Fruit fly (Drosophila melanogaster) whole organism, embryonic: ENCODE results near the gene CG14840.
A peak's percentile ranks its signal among the peaks of the same experiment; 100 is the strongest.

ENCODE experiments used
- Atf3 ChIP-seq: fragments of 200-800 bp; sonication (Bioruptor generic); optimal IDR thresholded peaks from 3 replicates; lab custom pipeline; 2016; ENCODE audit warnings: missing biosample characterization, missing genetic modification characterization
- Atf6 ChIP-seq: fragments of 200-800 bp; sonication (Bioruptor generic); IDR thresholded peaks from 2 replicates; pipeline ENCODE4 v1.3.6; 2022; ENCODE audit warnings: missing biosample characterization, missing genetic modification characterization
- Awh ChIP-seq: fragments of 200-800 bp; sonication (Bioruptor generic); IDR thresholded peaks from 2 replicates; pipeline ENCODE4, ENCODE4 v1.3.6; 2022; ENCODE audit warnings: missing biosample characterization, missing genetic modification characterization
- CG10274 ChIP-seq: fragments of 200-800 bp; sonication (Bioruptor generic); optimal IDR thresholded peaks from 3 replicates; lab custom pipeline; 2017; ENCODE audit warnings: missing biosample characterization, mild to moderate bottlenecking, missing genetic modification characterization
- CG11093 ChIP-seq: fragments of 200-800 bp; sonication (Bioruptor generic); IDR thresholded peaks from 3 replicates; pipeline ENCODE4 v1.3.6; 2022; ENCODE audit warnings: missing biosample characterization, missing genetic modification characterization
- CG11504 ChIP-seq: fragments of 200-800 bp; sonication (Bioruptor generic); optimal IDR thresholded peaks from 3 replicates; lab custom pipeline; 2019; ENCODE audit warnings: missing biosample characterization, mild to moderate bottlenecking, missing genetic modification characterization, moderate library complexity
- CG12071 ChIP-seq: fragments of 200-800 bp; sonication (Bioruptor generic); optimal IDR thresholded peaks from 3 replicates; lab custom pipeline; 2018; ENCODE audit warnings: missing biosample characterization, mild to moderate bottlenecking, missing genetic modification characterization
- CG13287 ChIP-seq: fragments of 200-800 bp; sonication (Bioruptor generic); IDR thresholded peaks from 2 replicates; pipeline ENCODE4 v1.3.6; 2022; ENCODE audit warnings: missing biosample characterization, missing genetic modification characterization; ENCODE audit not compliant: partially characterized antibody
- CG13775 ChIP-seq: fragments of 200-800 bp; sonication (Bioruptor generic); optimal IDR thresholded peaks from 3 replicates; lab custom pipeline; 2017; ENCODE audit warnings: missing biosample characterization, mild to moderate bottlenecking, missing genetic modification characterization
- CG14965 ChIP-seq: fragments of 200-800 bp; sonication (Bioruptor generic); optimal IDR thresholded peaks from 2 replicates; lab custom pipeline; 2016; ENCODE audit warnings: missing biosample characterization, missing genetic modification characterization, borderline replicate concordance
- CG15479 ChIP-seq: fragments of 200-800 bp; sonication (Bioruptor generic); optimal IDR thresholded peaks from 3 replicates; lab custom pipeline; 2019; ENCODE audit warnings: missing biosample characterization, mild to moderate bottlenecking, missing genetic modification characterization, moderate library complexity
- CG15514 ChIP-seq: fragments of 200-800 bp; sonication (Bioruptor generic); optimal IDR thresholded peaks from 3 replicates; lab custom pipeline; 2017; ENCODE audit warnings: missing biosample characterization, missing genetic modification characterization, mild to moderate bottlenecking, moderate library complexity, missing genetic modification reagents
- CG1603 ChIP-seq: fragments of 200-800 bp; sonication (Bioruptor generic); optimal IDR thresholded peaks from 2 replicates; lab custom pipeline; 2019; ENCODE audit warnings: missing biosample characterization, mild to moderate bottlenecking, missing genetic modification characterization, moderate library complexity
- CG1647 ChIP-seq: fragments of 200-800 bp; sonication (Bioruptor generic); optimal IDR thresholded peaks from 3 replicates; lab custom pipeline; 2016; ENCODE audit warnings: missing biosample characterization, missing genetic modification characterization
- CG17359 ChIP-seq: fragments of 200-800 bp; sonication (Bioruptor generic); optimal IDR thresholded peaks from 3 replicates; lab custom pipeline; 2018; ENCODE audit warnings: missing biosample characterization, mild to moderate bottlenecking, missing genetic modification characterization, moderate library complexity
- CG17802 ChIP-seq: fragments of 200-800 bp; sonication (Bioruptor generic); optimal IDR thresholded peaks from 2 replicates; lab custom pipeline; 2018; ENCODE audit warnings: missing biosample characterization, mild to moderate bottlenecking, missing genetic modification characterization, moderate library complexity
- CG17829 ChIP-seq: fragments of 200-800 bp; optimal IDR thresholded peaks from 2 replicates; lab custom pipeline; 2019; ENCODE audit warnings: missing biosample characterization, mild to moderate bottlenecking, missing genetic modification characterization, moderate library complexity
- CG2120 ChIP-seq: fragments of 200-800 bp; sonication (Bioruptor generic); optimal IDR thresholded peaks from 3 replicates; lab custom pipeline; 2016; ENCODE audit warnings: missing biosample characterization, missing genetic modification characterization
- CG2202 ChIP-seq: fragments of 200-800 bp; sonication (Bioruptor generic); optimal IDR thresholded peaks from 2 replicates; lab custom pipeline; 2018; ENCODE audit warnings: missing biosample characterization, mild to moderate bottlenecking, missing genetic modification characterization
- CG4282 ChIP-seq: fragments of 200-800 bp; sonication (Bioruptor generic); optimal IDR thresholded peaks from 2 replicates; lab custom pipeline; 2016; ENCODE audit warnings: missing biosample characterization, missing genetic modification characterization
- CG4730 ChIP-seq: fragments of 200-800 bp; sonication (Bioruptor generic); IDR thresholded peaks from 2 replicates; pipeline ENCODE4 v1.3.6; 2022; ENCODE audit warnings: missing biosample characterization, missing genetic modification characterization
- CG5953 ChIP-seq: fragments of 200-800 bp; sonication (Bioruptor generic); IDR thresholded peaks from 2 replicates; pipeline ENCODE4 v1.3.6; 2022; ENCODE audit warnings: missing biosample characterization, missing genetic modification characterization
- CG7928 ChIP-seq: fragments of 200-800 bp; sonication (Bioruptor generic); optimal IDR thresholded peaks from 2 replicates; lab custom pipeline; 2017; ENCODE audit warnings: missing biosample characterization, mild to moderate bottlenecking, missing genetic modification characterization
- CG8359 ChIP-seq: fragments of 200-800 bp; sonication (Bioruptor generic); optimal IDR thresholded peaks from 2 replicates; lab custom pipeline; 2017; ENCODE audit warnings: missing biosample characterization, mild to moderate bottlenecking, missing genetic modification characterization, borderline replicate concordance
- CG9215 ChIP-seq: fragments of 200-800 bp; sonication (Bioruptor generic); IDR thresholded peaks from 2 replicates; pipeline ENCODE4 v1.3.6; 2022; ENCODE audit warnings: missing biosample characterization, missing genetic modification characterization
- CG9437 ChIP-seq: fragments of 200-800 bp; sonication (Bioruptor generic); optimal IDR thresholded peaks from 2 replicates; lab custom pipeline; 2018; ENCODE audit warnings: missing biosample characterization, mild to moderate bottlenecking, missing genetic modification characterization
- CHES-1-like ChIP-seq: fragments of 200-800 bp; sonication (Bioruptor generic); optimal IDR thresholded peaks from 2 replicates; lab custom pipeline; 2016; ENCODE audit warnings: missing biosample characterization, missing genetic modification characterization
- CoRest ChIP-seq: fragments of 200-800 bp; sonication (Bioruptor generic); optimal IDR thresholded peaks from 3 replicates; lab custom pipeline; 2018; ENCODE audit warnings: missing biosample characterization, mild to moderate bottlenecking, missing genetic modification characterization, moderate library complexity
- D19A ChIP-seq: fragments of 200-800 bp; optimal IDR thresholded peaks from 3 replicates; lab custom pipeline; 2019; ENCODE audit warnings: missing biosample characterization, mild to moderate bottlenecking, missing genetic modification characterization, moderate library complexity
- Dek ChIP-seq: fragments of 200-800 bp; sonication (Bioruptor generic); optimal IDR thresholded peaks from 3 replicates; lab custom pipeline; 2019; ENCODE audit warnings: missing biosample characterization, mild to moderate bottlenecking, missing genetic modification characterization, moderate library complexity
- Gug ChIP-seq: fragments of 200-800 bp; sonication (Bioruptor generic); IDR thresholded peaks from 4 replicates; pipeline ENCODE4 v1.3.6; 2022; ENCODE audit warnings: missing biosample characterization, missing genetic modification characterization
- Hr51 ChIP-seq, 2 experiments: fragments of 200-800 bp; sonication (Bioruptor generic); optimal IDR thresholded peaks; 2 replicates in 1 of 2; 3 replicates in 1 of 2; lab custom pipeline; 2016 to 2018; ENCODE audit warnings: missing biosample characterization in 2 of 2, missing genetic modification characterization in 2 of 2, mild to moderate bottlenecking in 1 of 2, moderate library complexity in 1 of 2
- Jarid2 ChIP-seq: fragments of 200-800 bp; sonication (Bioruptor generic); optimal IDR thresholded peaks from 3 replicates; lab custom pipeline; 2017; ENCODE audit warnings: mild to moderate bottlenecking, missing biosample characterization, missing genetic modification reagents, missing genetic modification characterization
- Med ChIP-seq: fragments of 200-800 bp; sonication (Bioruptor generic); peaks from one replicate; lab custom pipeline; 2016; ENCODE audit warnings: missing biosample characterization, missing genetic modification characterization, mild to moderate bottlenecking, inconsistent platforms, moderate library complexity
- Oli ChIP-seq: fragments of 200-800 bp; sonication (Bioruptor generic); optimal IDR thresholded peaks from 2 replicates; lab custom pipeline; 2018; ENCODE audit warnings: missing biosample characterization, mild to moderate bottlenecking, missing genetic modification characterization, moderate library complexity
- Spps ChIP-seq: fragments of 200-800 bp; sonication (Bioruptor generic); optimal IDR thresholded peaks from 2 replicates; lab custom pipeline; 2018; ENCODE audit warnings: missing biosample characterization, mild to moderate bottlenecking, missing genetic modification characterization
- bowl ChIP-seq: fragments of 200-800 bp; sonication (Bioruptor generic); IDR thresholded peaks from 2 replicates; pipeline ENCODE4 v1.3.6; 2022; ENCODE audit warnings: missing biosample characterization, missing genetic modification characterization
- corto ChIP-seq: fragments of 200-800 bp; sonication (Bioruptor generic); optimal IDR thresholded peaks from 2 replicates; lab custom pipeline; 2016; ENCODE audit warnings: missing biosample characterization, mild to moderate bottlenecking, missing genetic modification characterization, moderate library complexity
- ind ChIP-seq: fragments of 200-800 bp; sonication (Bioruptor generic); optimal IDR thresholded peaks from 3 replicates; lab custom pipeline; 2016; ENCODE audit warnings: missing biosample characterization, missing genetic modification characterization
- insv ChIP-seq, 2 experiments: fragments of 200-800 bp; sonication (Bioruptor generic); optimal IDR thresholded peaks; 3 replicates each; lab custom pipeline; 2016 to 2018; ENCODE audit warnings: missing biosample characterization in 2 of 2, missing genetic modification characterization in 2 of 2
- kay ChIP-seq: fragments of 200-800 bp; sonication (Bioruptor generic); optimal IDR thresholded peaks from 2 replicates; lab custom pipeline; 2016; ENCODE audit warnings: missing biosample characterization, missing genetic modification characterization
- lilli ChIP-seq: fragments of 200-800 bp; sonication (Bioruptor generic); optimal IDR thresholded peaks from 3 replicates; lab custom pipeline; 2016; ENCODE audit warnings: missing biosample characterization, missing genetic modification characterization
- pan ChIP-seq, 4 experiments: fragments of >200 bp in 3 of 4; fragments of 200-800 bp in 1 of 4; sonication (Bioruptor generic) in 1 of 4; optimal IDR thresholded peaks in 3 of 4; IDR thresholded peaks in 1 of 4; 2 replicates each; pipeline versions ENCODE4 v1.3.6 to Lab custom; 2017 to 2022; ENCODE audit warnings: missing biosample characterization in 2 of 4, missing genetic modification characterization in 2 of 4, mixed read lengths in 1 of 4
- pho ChIP-seq: fragments of 200-800 bp; sonication (Bioruptor generic); optimal IDR thresholded peaks from 2 replicates; lab custom pipeline; 2016; ENCODE audit warnings: missing biosample characterization, missing genetic modification characterization
- ro ChIP-seq: fragments of 200-800 bp; sonication (Bioruptor generic); IDR thresholded peaks from 2 replicates; pipeline ENCODE4 v1.3.6; 2022; ENCODE audit warnings: missing biosample characterization, missing genetic modification characterization
- row ChIP-seq: fragments of 200-800 bp; sonication (Bioruptor generic); IDR thresholded peaks from 3 replicates; pipeline ENCODE4 v1.3.6; 2022; ENCODE audit warnings: missing biosample characterization, missing genetic modification characterization
- schlank ChIP-seq: fragments of 200-800 bp; sonication (Bioruptor generic); optimal IDR thresholded peaks from 2 replicates; lab custom pipeline; 2018; ENCODE audit warnings: missing biosample characterization, mild to moderate bottlenecking, missing genetic modification characterization
- sna ChIP-seq: fragments of 200-800 bp; sonication (Bioruptor generic); IDR thresholded peaks from 2 replicates; pipeline ENCODE4 v1.3.6; 2022; ENCODE audit warnings: missing biosample characterization, missing genetic modification characterization; ENCODE audit not compliant: partially characterized antibody
- usp ChIP-seq: fragments of >200 bp; optimal IDR thresholded peaks from 2 replicates; lab custom pipeline; 2017; ENCODE audit warnings: missing biosample characterization, missing genetic modification characterization
- wor ChIP-seq: fragments of 200-800 bp; sonication (Bioruptor generic); IDR thresholded peaks from 2 replicates; pipeline ENCODE4 v1.3.6; 2022; ENCODE audit warnings: missing biosample characterization, missing genetic modification characterization
- zen ChIP-seq: fragments of 200-800 bp; sonication (Bioruptor generic); optimal IDR thresholded peaks from 3 replicates; lab custom pipeline; 2018; ENCODE audit warnings: missing biosample characterization, mild to moderate bottlenecking, missing genetic modification characterization, moderate library complexity

The CG14840 gene

DNA sequence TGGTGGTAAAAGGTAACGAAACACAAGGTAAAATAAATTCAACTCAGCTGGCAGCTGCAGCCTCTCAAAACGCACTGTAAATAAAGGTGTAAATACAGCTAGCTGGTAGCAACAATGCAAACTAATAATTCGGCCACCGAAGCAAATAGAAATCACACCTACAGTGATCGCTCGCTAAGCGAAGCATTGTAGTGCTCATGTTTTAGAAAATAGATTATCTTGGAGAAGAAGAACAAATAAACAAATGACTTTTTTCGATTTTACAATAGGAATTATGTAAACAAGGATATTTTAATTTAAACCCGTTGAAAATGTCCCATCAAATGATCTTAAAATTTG lies 23.4 kb upstream of the CG14840 start (continued):
- TF ChIP-seq Awh (GFP tag; lab: Robert Waterston, UW) (no peak), Atf6 (GFP tag; lab: Robert Waterston, UW) (no peak), Oli (tag; lab: Kevin White, UChicago) (peak; percentile 56), Gug (GFP tag; lab: Robert Waterston, UW) (no peak), CG4282 (GFP tag; lab: Kevin White, UChicago) (no peak), CG1647 (GFP tag; lab: Kevin White, UChicago) (no peak), CG1603 (tag; lab: Kevin White, UChicago) (peak; percentile 45), Spps (no peak), Jarid2 (GFP tag; lab: Kevin White, UChicago) (no peak), bowl (GFP tag; lab: Robert Waterston, UW) (no peak), row (GFP tag; lab: Robert Waterston, UW) (no peak), kay (GFP tag; lab: Kevin White, UChicago) (no peak), CG8359 (no peak), insv (GFP tag; optimal IDR thresholded peaks at IDR 0.05; lab: Kevin White, UChicago) (no peak), CG2202 (no peak), CG4730 (GFP tag; lab: Robert Waterston, UW) (no peak), CG2120 (GFP tag; lab: Kevin White, UChicago) (peak; percentile 2), CG13775 (GFP tag; lab: Kevin White, UChicago) (no peak), corto (GFP tag; lab: Kevin White, UChicago) (no peak), sna (GFP tag; lab: Robert Waterston, UW) (no peak), ro (GFP tag; lab: Robert Waterston, UW) (no peak), CG14965 (GFP tag; lab: Kevin White, UChicago) (no peak), CG5953 (GFP tag; lab: Robert Waterston, UW) (no peak), CG7928 (GFP tag; lab: Kevin White, UChicago) (no peak), CHES-1-like (GFP tag; lab: Kevin White, UChicago) (no peak), Atf3 (no peak), CG17802 (tag; lab: Kevin White, UChicago) (peak; percentile 8), CG9437 (GFP tag; lab: Kevin White, UChicago) (peak; percentile 5), CoRest (tag; lab: Kevin White, UChicago) (peak; percentile 44), CG15479 (GFP tag; lab: Kevin White, UChicago) (no peak), CG17829 (tag; lab: Kevin White, UChicago) (peak; percentile 9), CG11093 (GFP tag; lab: Robert Waterston, UW) (no peak), CG15514 (GFP tag; lab: Kevin White, UChicago) (peak; percentile 13), Med (peak; percentile 75), CG17359 (tag; lab: Kevin White, UChicago) (peak; percentile 49), zen (no peak), Hr51 (GFP tag; optimal IDR thresholded peaks at IDR 0.05; lab: Kevin White, UChicago) (peak in 1 of 2 experiments; percentile 46), CG9215 (no peak), lilli (GFP tag; lab: Kevin White, UChicago) (no peak), pan (optimal IDR thresholded peaks at IDR 0.05; lab: Kevin White, UChicago) (no peak), pan (GFP tag; optimal IDR thresholded peaks at IDR 0.05 in 1 of 2, IDR thresholded peaks at IDR 0.05 in 1 of 2) (no peak), CG11504 (tag; lab: Kevin White, UChicago) (peak; percentile 44), CG13287 (GFP tag; lab: Robert Waterston, UW) (no peak), CG10274 (GFP tag; lab: Kevin White, UChicago) (no peak), Dek (tag; lab: Kevin White, UChicago) (peak; percentile 32), ind (GFP tag; lab: Kevin White, UChicago) (no peak), CG12071 (GFP tag; lab: Kevin White, UChicago) (peak; percentile 53), pho (peak; percentile 34), usp (GFP tag; lab: Kevin White, UChicago) (no peak), schlank (tag; lab: Kevin White, UChicago) (no peak), wor (GFP tag; lab: Robert Waterston, UW) (no peak), D19A (no peak)
